Fruit fly (Drosophila melanogaster): ENCODE data around the gene RpL40.

Gene RpL40

DNA sequence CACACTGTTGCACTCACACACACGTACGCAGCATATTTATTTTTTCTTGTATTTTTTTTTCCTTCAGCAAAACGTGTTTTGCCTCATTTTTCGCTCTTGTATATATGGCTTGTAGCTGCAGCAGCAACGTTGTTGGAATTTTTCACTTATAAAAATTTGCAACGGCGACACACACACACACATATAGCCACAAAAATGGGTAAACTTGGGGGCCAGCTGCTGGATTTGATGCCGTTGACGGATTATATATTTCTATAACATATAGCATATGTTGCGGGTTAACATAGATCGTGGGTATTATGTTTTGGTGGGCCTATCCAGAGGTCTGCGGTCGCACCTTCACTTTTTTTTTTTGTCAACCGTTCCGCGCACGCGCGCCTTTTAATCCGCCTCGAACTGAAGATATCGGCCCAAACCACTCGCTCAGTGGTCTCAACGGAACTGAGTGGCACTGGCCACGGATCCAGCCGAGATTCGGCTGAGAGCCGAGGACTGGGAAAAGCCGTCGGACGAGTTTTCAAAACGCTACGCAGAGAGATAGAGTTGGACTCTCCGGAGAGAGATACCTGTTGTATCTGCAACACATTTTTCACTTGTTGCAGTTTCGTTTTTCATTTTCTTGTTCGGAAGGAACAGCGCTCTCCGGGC, 6.0 kb upstream of the RpL40 start, which contains the start of gene ft:
Gene ft, minus strand, starts transcription at position 443 of the 648 bp plus-strand sequence.
- TF ChIP-seq Jarid2 (GFP tag; optimal IDR thresholded peaks at IDR 0.05) (peak; percentile 45), CG33213 (GFP tag; optimal IDR thresholded peaks at IDR 0.05) (no peak), z (GFP tag; IDR thresholded peaks at IDR 0.05) (peak; percentile 86), HLHmδ (GFP tag; optimal IDR thresholded peaks at IDR 0.05) (peak; percentile 5), CG13894 (tag; optimal IDR thresholded peaks at IDR 0.05) (peak; percentile 35), eve (GFP tag; optimal IDR thresholded peaks at IDR 0.05) (no peak), bbx (GFP tag; IDR thresholded peaks at IDR 0.05; ENCODE audit: partially characterized antibody) (0 out of 2 replicates have a peak, but pooled peaks have one; percentile 31), fd3F (GFP tag; optimal IDR thresholded peaks at IDR 0.05) (no peak), Blimp-1 (GFP tag; optimal IDR thresholded peaks at IDR 0.05) (peak; percentile 53), sd (tag; optimal IDR thresholded peaks at IDR 0.05) (peak; percentile 30), cg (GFP tag; optimal IDR thresholded peaks at IDR 0.05) (peak; percentile 79), vvl (GFP tag; IDR thresholded peaks at IDR 0.05) (peak; percentile 46), sens (GFP tag) (peak; percentile 59), chm (GFP tag; IDR thresholded peaks at IDR 0.05) (peak; percentile 9; the same call in 1 of the 2 replicates), CG4360 (GFP tag; IDR thresholded peaks at IDR 0.05) (peak; percentile 12; the same call in 1 of the 2 replicates), CG12769 (tag; optimal IDR thresholded peaks at IDR 0.05) (peak; percentile 51), Trl (optimal IDR thresholded peaks at IDR 0.05) (peak; percentile 32 to 61), Trl (GFP tag; optimal IDR thresholded peaks at IDR 0.05) (no peak), gce (GFP tag; IDR thresholded peaks at IDR 0.05) (0 out of 3 replicates have a peak, but pooled peaks have one; percentile 43), hkb (optimal IDR thresholded peaks at IDR 0.05) (no peak), hkb (GFP tag; IDR thresholded peaks at IDR 0.05) (0 out of 2 replicates have a peak, but pooled peaks have one; percentile 20), ara (GFP tag; IDR thresholded peaks at IDR 0.05) (0 out of 2 replicates have a peak, but pooled peaks have one; percentile 38), chinmo (GFP tag; IDR thresholded peaks at IDR 0.05; ENCODE audit: partially characterized antibody) (peak; percentile 58; the same call in 1 of the 4 replicates), Deaf1 (tag; optimal IDR thresholded peaks at IDR 0.05) (peak; percentile 64), hbn (GFP tag; IDR thresholded peaks at IDR 0.05; ENCODE audit: partially characterized antibody) (no peak), sqz (GFP tag; optimal IDR thresholded peaks at IDR 0.05) (peak; percentile 84), NFAT (GFP tag; IDR thresholded peaks at IDR 0.05) (peak; percentile 28; the same call in 1 of the 2 replicates), rib (GFP tag; IDR thresholded peaks at IDR 0.05) (no peak), CG10147 (GFP tag; optimal IDR thresholded peaks at IDR 0.05) (no peak), toy (GFP tag; IDR thresholded peaks at IDR 0.05) (no peak)

DNA sequence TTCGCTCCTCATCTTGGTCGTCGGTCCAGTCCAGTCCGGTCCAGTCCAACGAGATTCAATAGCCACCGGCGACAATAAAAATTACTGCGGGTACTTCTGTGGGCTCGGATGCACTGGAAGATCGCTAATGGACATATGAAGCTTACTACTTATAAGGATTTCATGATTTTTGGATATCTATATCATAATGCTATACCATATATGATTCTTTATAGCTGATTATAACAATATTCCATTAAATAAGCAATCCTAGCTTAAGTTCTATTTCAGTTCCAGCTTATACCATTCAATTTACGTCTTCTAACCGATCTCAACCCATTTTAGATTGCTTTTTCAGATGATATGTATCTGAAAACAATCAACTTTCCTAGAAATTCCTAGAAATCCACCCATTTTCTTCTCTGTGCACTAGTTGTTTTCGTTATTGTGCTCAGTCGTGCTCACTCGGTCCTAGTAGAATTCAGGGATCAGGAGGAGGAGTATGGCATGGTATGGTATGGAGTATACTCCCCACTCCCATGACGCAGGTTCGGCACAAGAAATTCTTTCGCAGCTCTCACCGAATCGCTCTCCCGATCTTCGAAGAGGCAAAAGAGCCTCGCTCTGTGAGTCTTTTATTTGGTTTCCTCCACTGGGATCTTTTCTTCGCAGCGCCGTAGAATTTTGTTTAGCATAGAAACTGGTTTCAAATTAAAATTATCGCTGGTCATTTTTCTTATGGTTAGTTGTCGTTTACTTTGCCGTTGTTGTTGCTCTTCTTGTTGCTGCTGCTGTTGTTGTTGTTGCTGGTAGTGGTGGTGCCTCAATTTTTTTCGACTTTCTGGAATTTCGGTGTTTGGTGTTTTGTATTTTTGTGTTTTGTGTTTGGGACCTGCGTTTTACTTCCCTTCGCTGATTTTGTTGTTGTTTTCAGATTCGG, 5.2 kb upstream of the RpL40 start:
- TF ChIP-seq nmo (GFP tag; optimal IDR thresholded peaks at IDR 0.05) = peak; percentile 6
- no peak for TF ChIP-seq CTCF (GFP tag; optimal IDR thresholded peaks at IDR 0.05)
- TF ChIP-seq Hr3 (GFP tag; optimal IDR thresholded peaks at IDR 0.05) = peak; percentile 5
- TF ChIP-seq chinmo (GFP tag; IDR thresholded peaks at IDR 0.05; ENCODE audit: partially characterized antibody) = 0 out of 4 replicates have a peak, but pooled peaks have one; percentile 53
- TF ChIP-seq al (GFP tag; IDR thresholded peaks at IDR 0.05) = no peak
- TF ChIP-seq BEAF-32 (GFP tag; optimal IDR thresholded peaks at IDR 0.05) = no peak
- TF ChIP-seq BtbVII (GFP tag; optimal IDR thresholded peaks at IDR 0.05) = no peak
- no peak for TF ChIP-seq tap (tag; optimal IDR thresholded peaks at IDR 0.05)
- no peak for TF ChIP-seq Hsf (GFP tag; optimal IDR thresholded peaks at IDR 0.05)
- peak; percentile 2 for TF ChIP-seq Oli (tag; optimal IDR thresholded peaks at IDR 0.05)
- TF ChIP-seq CG3995 (GFP tag; optimal IDR thresholded peaks at IDR 0.05) = no peak
- no peak for TF ChIP-seq CG15514 (GFP tag; optimal IDR thresholded peaks at IDR 0.05)
- TF ChIP-seq gcm2 (GFP tag; optimal IDR thresholded peaks at IDR 0.05) = no peak
- no peak for TF ChIP-seq btn (GFP tag; optimal IDR thresholded peaks at IDR 0.05)
- TF ChIP-seq unc-4 (GFP tag; IDR thresholded peaks at IDR 0.05; ENCODE audit: partially characterized antibody) = no peak
- peak; percentile 42 for TF ChIP-seq trem (tag; optimal IDR thresholded peaks at IDR 0.05)
- no peak for TF ChIP-seq Dip3 (GFP tag; optimal IDR thresholded peaks at IDR 0.05)
- no peak for TF ChIP-seq esg (GFP tag; conservative IDR thresholded peaks at IDR 0.05)
- TF ChIP-seq Drgx (GFP tag; IDR thresholded peaks at IDR 0.05) = peak; percentile 42; the same call in 1 of the 2 replicates
- no peak for TF ChIP-seq nerfin-1 (tag; optimal IDR thresholded peaks at IDR 0.05)

Data from whole organism, embryonic.